Fruit fly (Drosophila melanogaster): ENCODE data around the gene CG9117.

Gene CG9117

DNA sequence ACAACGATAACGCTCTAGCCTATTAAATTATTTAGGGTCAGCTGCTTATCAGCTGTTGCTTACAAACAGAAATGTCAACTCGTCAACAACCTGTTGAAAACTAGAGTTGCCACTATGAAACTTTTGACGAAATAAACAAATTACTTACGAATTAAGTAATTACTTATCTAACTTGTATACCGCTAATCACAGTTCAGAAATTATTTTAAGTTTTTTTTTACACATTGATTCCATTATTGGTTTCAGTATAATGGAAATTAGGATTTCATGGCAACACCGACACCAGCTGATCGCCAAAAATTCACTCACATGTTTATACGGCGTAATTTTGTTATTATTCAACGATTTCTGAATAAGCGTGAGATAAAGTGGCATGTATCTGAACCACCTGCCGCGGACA lies at the start of gene CG9117, which contains the start of gene CG31643:
Gene CG9117 (minus strand): TSS at position 73 of the 400 bp plus-strand sequence.
Gene CG31643 (plus strand): TSS at position 288 of the 400 bp plus-strand sequence.
- no peak for TF ChIP-seq Dif (GFP tag; optimal IDR thresholded peaks at IDR 0.05; ENCODE audit: partially characterized antibody)
- TF ChIP-seq fru (GFP tag; optimal IDR thresholded peaks at IDR 0.05): no peak
- TF ChIP-seq N (GFP tag; optimal IDR thresholded peaks at IDR 0.05): no peak
- peak; percentile 15 for TF ChIP-seq Hr83 (GFP tag; optimal IDR thresholded peaks at IDR 0.05; ENCODE audit: poor library complexity, severe bottlenecking)
- TF ChIP-seq GATAd (GFP tag; optimal IDR thresholded peaks at IDR 0.05): peak; percentile 65
- TF ChIP-seq usp (GFP tag; optimal IDR thresholded peaks at IDR 0.05): no peak
- TF ChIP-seq foxo (GFP tag; optimal IDR thresholded peaks at IDR 0.05): peak in 1 of 2 experiments; percentile 86
- no peak for TF ChIP-seq Dfd (GFP tag; optimal IDR thresholded peaks at IDR 0.05)
- TF ChIP-seq Myc (optimal IDR thresholded peaks at IDR 0.05): no peak
- TF ChIP-seq br (GFP tag; optimal IDR thresholded peaks at IDR 0.05): no peak
- TF ChIP-seq h (GFP tag; optimal IDR thresholded peaks at IDR 0.05): peak; percentile 83
- TF ChIP-seq rgr (GFP tag; optimal IDR thresholded peaks at IDR 0.05): peak; percentile 79
- TF ChIP-seq CrebA (GFP tag; optimal IDR thresholded peaks at IDR 0.05; ENCODE audit: borderline replicate concordance): no peak
- TF ChIP-seq dmrt93B (GFP tag; optimal IDR thresholded peaks at IDR 0.05): no peak
- no peak for TF ChIP-seq dsf (GFP tag; optimal IDR thresholded peaks at IDR 0.05; ENCODE audit: borderline replicate concordance)
- TF ChIP-seq Hnf4 (GFP tag; optimal IDR thresholded peaks at IDR 0.05): no peak
- TF ChIP-seq pan (optimal IDR thresholded peaks at IDR 0.05): no peak
- no peak for TF ChIP-seq lola (GFP tag; optimal IDR thresholded peaks at IDR 0.05)
- peak; percentile 36 for TF ChIP-seq CG9705 (GFP tag; optimal IDR thresholded peaks at IDR 0.05)
- TF ChIP-seq tai (GFP tag; optimal IDR thresholded peaks at IDR 0.05): no peak
- TF ChIP-seq brk (GFP tag; optimal IDR thresholded peaks at IDR 0.05): no peak
- peak; percentile 48 for TF ChIP-seq sv (GFP tag; optimal IDR thresholded peaks at IDR 0.05)
- TF ChIP-seq OdsH (GFP tag; optimal IDR thresholded peaks at IDR 0.05): peak; percentile 77
- TF ChIP-seq Vsx2 (GFP tag; optimal IDR thresholded peaks at IDR 0.05; ENCODE audit: partially characterized antibody): no peak
- no peak for TF ChIP-seq dl (GFP tag; optimal IDR thresholded peaks at IDR 0.05; ENCODE audit: insufficient read depth in 1 of 2, partially characterized antibody in 2 of 2)
- peak; percentile 64 for TF ChIP-seq HLH106 (tag; optimal IDR thresholded peaks at IDR 0.05)
- no peak for TF ChIP-seq jim (GFP tag; optimal IDR thresholded peaks at IDR 0.05)
- peak; percentile 59 for TF ChIP-seq psq (GFP tag; optimal IDR thresholded peaks at IDR 0.05)
- TF ChIP-seq Rel (GFP tag; optimal IDR thresholded peaks at IDR 0.05): no peak
- TF ChIP-seq Rel (tag; optimal IDR thresholded peaks at IDR 0.05): peak; percentile 39
- no peak for TF ChIP-seq Hr78 (GFP tag; optimal IDR thresholded peaks at IDR 0.05)
- TF ChIP-seq sage (GFP tag; optimal IDR thresholded peaks at IDR 0.05): no peak
- TF ChIP-seq Sp1 (GFP tag; optimal IDR thresholded peaks at IDR 0.05): peak; percentile 63
- TF ChIP-seq Abd-B (GFP tag; optimal IDR thresholded peaks at IDR 0.05): no peak
- no peak for TF ChIP-seq Jra (GFP tag; optimal IDR thresholded peaks at IDR 0.05)
- TF ChIP-seq ey (GFP tag; optimal IDR thresholded peaks at IDR 0.05): peak; percentile 76
- TF ChIP-seq Mio (GFP tag; optimal IDR thresholded peaks at IDR 0.05): no peak
- TF ChIP-seq woc (GFP tag; optimal IDR thresholded peaks at IDR 0.05): no peak
- TF ChIP-seq CG32264 (GFP tag; optimal IDR thresholded peaks at IDR 0.05): peak; percentile 18

DNA sequence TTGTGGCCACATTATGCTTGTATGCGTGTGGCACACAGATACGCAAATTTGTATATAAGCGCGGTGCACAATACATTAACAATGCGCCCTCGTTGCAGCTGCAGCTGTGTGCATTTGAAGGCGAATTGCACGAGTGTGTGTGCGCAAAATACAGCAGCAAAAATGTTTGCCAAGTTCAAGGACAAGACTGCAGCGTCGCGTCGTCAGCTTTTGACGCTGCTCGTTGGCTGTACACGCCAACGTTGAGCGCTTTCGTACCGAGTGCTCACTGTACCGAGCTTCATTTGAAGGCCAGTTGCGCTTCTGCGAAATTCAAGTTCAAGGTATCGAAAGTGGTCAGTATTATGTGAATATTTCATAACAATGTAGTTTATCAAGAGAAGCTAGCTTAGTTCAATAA lies 49.1 kb upstream of the CG9117 start:
- TF ChIP-seq woc (GFP tag; optimal IDR thresholded peaks at IDR 0.05) (no peak), dmrt93B (GFP tag; optimal IDR thresholded peaks at IDR 0.05) (no peak), Hr83 (GFP tag; optimal IDR thresholded peaks at IDR 0.05; ENCODE audit: poor library complexity, severe bottlenecking) (peak; percentile 40), sv (GFP tag; optimal IDR thresholded peaks at IDR 0.05) (no peak), dsf (GFP tag; optimal IDR thresholded peaks at IDR 0.05; ENCODE audit: borderline replicate concordance) (no peak), sage (GFP tag; optimal IDR thresholded peaks at IDR 0.05) (no peak), h (GFP tag; optimal IDR thresholded peaks at IDR 0.05) (no peak), tai (GFP tag; optimal IDR thresholded peaks at IDR 0.05) (no peak), Myc (optimal IDR thresholded peaks at IDR 0.05) (no peak), Jra (GFP tag; optimal IDR thresholded peaks at IDR 0.05) (no peak), Hnf4 (GFP tag; optimal IDR thresholded peaks at IDR 0.05) (no peak), usp (GFP tag; optimal IDR thresholded peaks at IDR 0.05) (no peak), Hr78 (GFP tag; optimal IDR thresholded peaks at IDR 0.05) (no peak), Sp1 (GFP tag; optimal IDR thresholded peaks at IDR 0.05) (no peak), Dif (GFP tag; optimal IDR thresholded peaks at IDR 0.05; ENCODE audit: partially characterized antibody) (peak; percentile 14), fru (GFP tag; optimal IDR thresholded peaks at IDR 0.05) (no peak), HLH106 (tag; optimal IDR thresholded peaks at IDR 0.05) (peak; percentile 36), Abd-B (GFP tag; optimal IDR thresholded peaks at IDR 0.05) (no peak), CrebA (GFP tag; optimal IDR thresholded peaks at IDR 0.05; ENCODE audit: borderline replicate concordance) (no peak), ey (GFP tag; optimal IDR thresholded peaks at IDR 0.05) (no peak), brk (GFP tag; optimal IDR thresholded peaks at IDR 0.05) (no peak), Vsx2 (GFP tag; optimal IDR thresholded peaks at IDR 0.05; ENCODE audit: partially characterized antibody) (no peak), br (GFP tag; optimal IDR thresholded peaks at IDR 0.05) (no peak), N (GFP tag; optimal IDR thresholded peaks at IDR 0.05) (peak; percentile 57), Rel (GFP tag; optimal IDR thresholded peaks at IDR 0.05) (no peak), Rel (tag; optimal IDR thresholded peaks at IDR 0.05) (peak; percentile 2), OdsH (GFP tag; optimal IDR thresholded peaks at IDR 0.05) (peak; percentile 13), GATAd (GFP tag; optimal IDR thresholded peaks at IDR 0.05) (no peak), jim (GFP tag; optimal IDR thresholded peaks at IDR 0.05) (no peak), pan (optimal IDR thresholded peaks at IDR 0.05) (no peak), Mio (GFP tag; optimal IDR thresholded peaks at IDR 0.05) (no peak), foxo (GFP tag; optimal IDR thresholded peaks at IDR 0.05) (no peak), CG9705 (GFP tag; optimal IDR thresholded peaks at IDR 0.05) (no peak), lola (GFP tag; optimal IDR thresholded peaks at IDR 0.05) (no peak), psq (GFP tag; optimal IDR thresholded peaks at IDR 0.05) (no peak), rgr (GFP tag; optimal IDR thresholded peaks at IDR 0.05) (no peak), Dfd (GFP tag; optimal IDR thresholded peaks at IDR 0.05) (no peak), dl (GFP tag; optimal IDR thresholded peaks at IDR 0.05; ENCODE audit: insufficient read depth in 1 of 2, partially characterized antibody in 2 of 2) (no peak), CG32264 (GFP tag; optimal IDR thresholded peaks at IDR 0.05) (no peak)
